Fruit fly (Drosophila melanogaster) S2 (cell line): ENCODE data around the gene NP15.6.

ENCODE experiments used
- CG8478 ChIP-seq: fragments of >200 bp; optimal IDR thresholded peaks from 2 replicates; lab custom pipeline; 2018
- CTCF ChIP-seq, 2 experiments: fragments of >200 bp; optimal IDR thresholded peaks; 2 replicates each; lab custom pipeline; 2018

DNA sequence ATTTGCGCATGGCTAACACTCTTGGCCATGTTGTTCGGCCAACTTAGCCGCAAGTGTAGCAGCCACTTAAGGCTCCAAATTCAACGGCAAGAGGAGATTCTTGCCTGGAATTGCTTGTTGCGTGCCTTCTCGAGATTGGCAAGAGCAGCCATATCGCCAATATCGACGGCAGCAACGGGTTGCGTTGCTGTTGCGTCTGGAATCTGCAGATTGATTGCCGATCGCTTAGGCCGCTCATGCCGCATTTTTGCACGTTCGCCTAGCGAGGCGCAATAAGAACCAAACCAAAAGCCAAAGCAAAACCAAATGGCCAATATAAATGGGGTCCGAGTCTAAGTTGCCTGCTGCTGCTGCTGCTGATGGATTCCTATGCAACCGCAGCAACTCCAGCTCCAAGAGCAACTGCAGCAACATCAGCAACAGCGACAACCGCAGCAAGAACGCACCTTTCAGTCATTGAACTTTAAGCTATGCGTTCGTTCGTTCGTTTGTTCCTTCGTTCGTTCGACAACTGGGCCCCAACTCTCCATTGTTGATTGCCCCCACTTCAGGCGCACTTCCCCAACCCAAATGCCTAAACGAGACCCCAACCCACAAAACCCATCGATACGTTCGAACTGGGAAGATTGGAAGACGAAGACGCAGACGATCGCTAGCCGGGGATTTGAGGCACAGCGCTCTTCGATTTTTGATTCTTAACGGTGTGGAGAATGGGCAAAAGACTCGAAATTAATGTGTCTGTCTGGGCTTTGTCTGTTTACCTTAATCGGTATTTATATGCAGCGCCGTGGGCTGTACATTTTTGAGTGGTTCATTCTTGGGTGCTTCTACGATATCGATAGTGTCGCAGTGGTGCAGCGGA, 38.0 kb upstream of the NP15.6 start:
- TF ChIP-seq CG8478 (lab: Kevin White, UChicago) (no peak), CTCF (optimal IDR thresholded peaks at IDR 0.05; lab: Kevin White, UChicago) (no peak)
